Fruit fly (Drosophila melanogaster) whole organism, embryonic: ENCODE measurements around the gene Ir94h.

Experiments used
- Antp ChIP-seq: fragments of 200-800 bp; sonication (Bioruptor generic); optimal IDR thresholded peaks from 3 replicates; lab custom pipeline; 2016; ENCODE audit warnings: missing biosample characterization, missing genetic modification characterization
- Atf3 ChIP-seq: fragments of 200-800 bp; sonication (Bioruptor generic); optimal IDR thresholded peaks from 3 replicates; lab custom pipeline; 2016; ENCODE audit warnings: missing biosample characterization, missing genetic modification characterization
- CG10267 ChIP-seq: fragments of 200-800 bp; sonication (Bioruptor generic); optimal IDR thresholded peaks from 2 replicates; lab custom pipeline; 2018; ENCODE audit warnings: missing biosample characterization, mild to moderate bottlenecking, missing genetic modification characterization, moderate library complexity
- CG10321 ChIP-seq: fragments of 200-800 bp; sonication (Bioruptor generic); IDR thresholded peaks from 2 replicates; pipeline ENCODE4 v1.3.6; 2022; ENCODE audit warnings: missing biosample characterization, missing genetic modification characterization
- CG10543 ChIP-seq: fragments of 200-800 bp; sonication (Bioruptor generic); optimal IDR thresholded peaks from 3 replicates; lab custom pipeline; 2017; ENCODE audit warnings: missing biosample characterization, mild to moderate bottlenecking, missing genetic modification characterization, moderate library complexity
- CG11456 ChIP-seq: fragments of 200-800 bp; sonication (Bioruptor generic); IDR thresholded peaks from 3 replicates; pipeline ENCODE4 v1.3.6; 2022; ENCODE audit warnings: missing biosample characterization, missing genetic modification characterization
- CG12391 ChIP-seq: fragments of 200-800 bp; sonication (Bioruptor generic); optimal IDR thresholded peaks from 3 replicates; lab custom pipeline; 2018; ENCODE audit warnings: missing biosample characterization, mild to moderate bottlenecking, missing genetic modification characterization, moderate library complexity
- CG12659 ChIP-seq: fragments of 200-800 bp; sonication (Bioruptor generic); optimal IDR thresholded peaks from 3 replicates; lab custom pipeline; 2017; ENCODE audit warnings: mild to moderate bottlenecking, missing biosample characterization, missing genetic modification reagents, missing genetic modification characterization
- CG13775 ChIP-seq: fragments of 200-800 bp; sonication (Bioruptor generic); optimal IDR thresholded peaks from 3 replicates; lab custom pipeline; 2017; ENCODE audit warnings: missing biosample characterization, mild to moderate bottlenecking, missing genetic modification characterization
- CG15514 ChIP-seq: fragments of 200-800 bp; sonication (Bioruptor generic); optimal IDR thresholded peaks from 3 replicates; lab custom pipeline; 2017; ENCODE audit warnings: missing biosample characterization, missing genetic modification characterization, mild to moderate bottlenecking, moderate library complexity, missing genetic modification reagents
- CG16813 ChIP-seq: fragments of 200-800 bp; sonication (Bioruptor generic); IDR thresholded peaks from 3 replicates; pipeline ENCODE4 v1.3.6; 2022; ENCODE audit warnings: missing biosample characterization, missing genetic modification characterization; ENCODE audit not compliant: partially characterized antibody
- CG2116 ChIP-seq: fragments of 200-800 bp; sonication (Bioruptor generic); optimal IDR thresholded peaks from 3 replicates; lab custom pipeline; 2018; ENCODE audit warnings: missing biosample characterization, mild to moderate bottlenecking, missing genetic modification characterization
- CG2712 ChIP-seq: fragments of 200-800 bp; optimal IDR thresholded peaks from 3 replicates; lab custom pipeline; 2019; ENCODE audit warnings: missing biosample characterization, mild to moderate bottlenecking, missing genetic modification characterization, moderate library complexity
- CG3163 ChIP-seq: fragments of 200-800 bp; sonication (Bioruptor generic); optimal IDR thresholded peaks from 3 replicates; lab custom pipeline; 2016; ENCODE audit warnings: missing biosample characterization, missing genetic modification characterization
- CG33213 ChIP-seq: fragments of 200-800 bp; sonication (Bioruptor generic); optimal IDR thresholded peaks from 3 replicates; lab custom pipeline; 2016; ENCODE audit warnings: missing biosample characterization, missing genetic modification characterization
- CG33557 ChIP-seq: fragments of 200-800 bp; sonication (Bioruptor generic); optimal IDR thresholded peaks from 2 replicates; lab custom pipeline; 2019; ENCODE audit warnings: missing biosample characterization, mild to moderate bottlenecking, missing genetic modification characterization, moderate library complexity
- CG3847 ChIP-seq: fragments of 200-800 bp; sonication (Bioruptor generic); IDR thresholded peaks from 2 replicates; pipeline ENCODE4 v1.3.6; 2022; ENCODE audit warnings: missing biosample characterization, missing genetic modification characterization
- CG6272 ChIP-seq: fragments of 200-800 bp; sonication (Bioruptor generic); IDR thresholded peaks from 2 replicates; pipeline ENCODE4 v1.3.6; 2022; ENCODE audit warnings: missing biosample characterization, missing genetic modification characterization
- CG6813 ChIP-seq: fragments of 200-800 bp; sonication (Bioruptor generic); optimal IDR thresholded peaks from 2 replicates; lab custom pipeline; 2017; ENCODE audit warnings: missing biosample characterization, missing genetic modification characterization, mild to moderate bottlenecking, moderate library complexity, missing genetic modification reagents
- CrebB ChIP-seq: fragments of 200-800 bp; sonication (Bioruptor generic); optimal IDR thresholded peaks from 3 replicates; lab custom pipeline; 2018; ENCODE audit warnings: missing biosample characterization, mild to moderate bottlenecking, missing genetic modification characterization
- Dek ChIP-seq: fragments of 200-800 bp; sonication (Bioruptor generic); optimal IDR thresholded peaks from 3 replicates; lab custom pipeline; 2019; ENCODE audit warnings: missing biosample characterization, mild to moderate bottlenecking, missing genetic modification characterization, moderate library complexity
- Ets97D ChIP-seq: fragments of 200-800 bp; sonication (Bioruptor generic); optimal IDR thresholded peaks from 3 replicates; lab custom pipeline; 2016; ENCODE audit warnings: missing biosample characterization, missing genetic modification characterization
- Fer1 ChIP-seq: fragments of 200-800 bp; sonication (Bioruptor generic); optimal IDR thresholded peaks from 2 replicates; lab custom pipeline; 2017; ENCODE audit warnings: missing biosample characterization, mild to moderate bottlenecking, missing genetic modification characterization
- Fer2 ChIP-seq: fragments of 200-800 bp; sonication (Bioruptor generic); optimal IDR thresholded peaks from 2 replicates; lab custom pipeline; 2018; ENCODE audit warnings: missing biosample characterization, mild to moderate bottlenecking, missing genetic modification characterization, moderate library complexity
- HHEX ChIP-seq: fragments of 200-800 bp; sonication (Bioruptor generic); optimal IDR thresholded peaks from 3 replicates; lab custom pipeline; 2017; ENCODE audit warnings: missing biosample characterization, mild to moderate bottlenecking, missing genetic modification characterization, missing genetic modification reagents
- HLH3B ChIP-seq: fragments of 200-800 bp; sonication (Bioruptor generic); IDR thresholded peaks from 2 replicates; pipeline ENCODE4 v1.3.6; 2022; ENCODE audit warnings: missing biosample characterization, missing genetic modification characterization
- HLHmδ ChIP-seq: fragments of 200-800 bp; sonication (Bioruptor generic); optimal IDR thresholded peaks from 2 replicates; lab custom pipeline; 2018; ENCODE audit warnings: missing biosample characterization, mild to moderate bottlenecking, missing genetic modification characterization, moderate library complexity
- Hmr ChIP-seq: fragments of 200-800 bp; sonication (Bioruptor generic); optimal IDR thresholded peaks from 3 replicates; lab custom pipeline; 2017; ENCODE audit warnings: mild to moderate bottlenecking, missing biosample characterization, missing genetic modification reagents, missing genetic modification characterization
- Hr51 ChIP-seq, 2 experiments: fragments of 200-800 bp; sonication (Bioruptor generic); optimal IDR thresholded peaks; 2 replicates in 1 of 2; 3 replicates in 1 of 2; lab custom pipeline; 2016 to 2018; ENCODE audit warnings: missing biosample characterization in 2 of 2, missing genetic modification characterization in 2 of 2, mild to moderate bottlenecking in 1 of 2, moderate library complexity in 1 of 2
- Lim3 ChIP-seq: fragments of 200-800 bp; sonication (Bioruptor generic); IDR thresholded peaks from 2 replicates; pipeline ENCODE4 v1.3.6; 2022; ENCODE audit warnings: missing biosample characterization, missing genetic modification characterization
- MTF-1 ChIP-seq: fragments of 200-800 bp; sonication (Bioruptor generic); optimal IDR thresholded peaks from 2 replicates; lab custom pipeline; 2018; ENCODE audit warnings: missing biosample characterization, mild to moderate bottlenecking, missing genetic modification characterization, borderline replicate concordance
- Mad ChIP-seq: fragments of 200-800 bp; sonication (Bioruptor generic); optimal IDR thresholded peaks from 2 replicates; lab custom pipeline; 2016; ENCODE audit warnings: missing biosample characterization, missing genetic modification characterization
- Mes4 ChIP-seq: fragments of 200-800 bp; sonication (Bioruptor generic); optimal IDR thresholded peaks from 2 replicates; lab custom pipeline; 2016; ENCODE audit warnings: missing biosample characterization, missing genetic modification characterization
- Rfx ChIP-seq: fragments of 200-800 bp; sonication (Bioruptor generic); IDR thresholded peaks from 2 replicates; pipeline ENCODE4 v1.3.6; 2022; ENCODE audit warnings: missing biosample characterization, missing genetic modification characterization
- Side ChIP-seq: fragments of 200-800 bp; sonication (Bioruptor generic); optimal IDR thresholded peaks from 2 replicates; lab custom pipeline; 2016; ENCODE audit warnings: missing biosample characterization, missing genetic modification characterization
- al ChIP-seq: fragments of 200-800 bp; sonication (Bioruptor generic); IDR thresholded peaks from 2 replicates; pipeline ENCODE4 v1.3.6; 2022; ENCODE audit warnings: missing biosample characterization, missing genetic modification characterization
- cad ChIP-seq: fragments of >200 bp; optimal IDR thresholded peaks from 2 replicates; lab custom pipeline; 2017; ENCODE audit warnings: missing biosample characterization, missing genetic modification characterization
- ci ChIP-seq: fragments of 200-800 bp; sonication (Bioruptor generic); IDR thresholded peaks from 3 replicates; pipeline ENCODE4 v1.3.6; 2022; ENCODE audit warnings: missing biosample characterization, missing genetic modification characterization
- dpn ChIP-seq, 2 experiments: fragments of 200-800 bp; sonication (Bioruptor generic); optimal IDR thresholded peaks; 3 replicates each; lab custom pipeline; 2016; ENCODE audit warnings: missing biosample characterization in 2 of 2, missing genetic modification characterization in 2 of 2
- ewg ChIP-seq: fragments of 200-800 bp; sonication (Bioruptor generic); optimal IDR thresholded peaks from 3 replicates; lab custom pipeline; 2017; ENCODE audit warnings: mild to moderate bottlenecking, missing biosample characterization, missing genetic modification reagents, missing genetic modification characterization
- fd64A ChIP-seq: fragments of 200-800 bp; sonication (Bioruptor generic); optimal IDR thresholded peaks from 3 replicates; lab custom pipeline; 2018; ENCODE audit warnings: missing biosample characterization, mild to moderate bottlenecking, missing genetic modification characterization
- grn ChIP-seq: fragments of 200-800 bp; sonication (Bioruptor generic); optimal IDR thresholded peaks from 3 replicates; lab custom pipeline; 2017; ENCODE audit warnings: missing biosample characterization, missing genetic modification characterization
- nerfin-1 ChIP-seq: fragments of 200-800 bp; sonication (Bioruptor generic); optimal IDR thresholded peaks from 3 replicates; lab custom pipeline; 2019; ENCODE audit warnings: missing biosample characterization, mild to moderate bottlenecking, missing genetic modification characterization, moderate library complexity
- pzg ChIP-seq: fragments of 200-800 bp; sonication (Bioruptor generic); optimal IDR thresholded peaks from 3 replicates; lab custom pipeline; 2018; ENCODE audit warnings: missing biosample characterization, mild to moderate bottlenecking, missing genetic modification characterization, moderate library complexity
- run ChIP-seq: fragments of 200-800 bp; sonication (Bioruptor generic); optimal IDR thresholded peaks from 3 replicates; lab custom pipeline; 2018; ENCODE audit warnings: missing biosample characterization, mild to moderate bottlenecking, missing genetic modification characterization
- slbo ChIP-seq: fragments of 200-800 bp; sonication (Bioruptor generic); IDR thresholded peaks from 2 replicates; pipeline ENCODE4 v1.3.6; 2022; ENCODE audit warnings: missing biosample characterization, missing genetic modification characterization
- sr ChIP-seq: fragments of 200-800 bp; sonication (Bioruptor generic); IDR thresholded peaks from 3 replicates; pipeline ENCODE4 v1.3.6; 2022; ENCODE audit warnings: missing biosample characterization, missing genetic modification characterization
- tgo ChIP-seq: fragments of 200-800 bp; sonication (Bioruptor generic); IDR thresholded peaks from 3 replicates; pipeline ENCODE4 v1.3.6; 2022; ENCODE audit warnings: missing biosample characterization, missing genetic modification characterization
- trh ChIP-seq: fragments of 200-800 bp; sonication (Bioruptor generic); optimal IDR thresholded peaks from 2 replicates; lab custom pipeline; 2016; ENCODE audit warnings: missing biosample characterization, missing genetic modification characterization
- twi ChIP-seq: fragments of 200-800 bp; optimal IDR thresholded peaks from 2 replicates; lab custom pipeline; 2019; ENCODE audit warnings: missing biosample characterization, mild to moderate bottlenecking, missing genetic modification characterization, moderate library complexity
- wek ChIP-seq: fragments of 200-800 bp; sonication (Bioruptor generic); optimal IDR thresholded peaks from 3 replicates; lab custom pipeline; 2018; ENCODE audit warnings: missing biosample characterization, mild to moderate bottlenecking, missing genetic modification characterization, moderate library complexity

The Ir94h gene

DNA sequence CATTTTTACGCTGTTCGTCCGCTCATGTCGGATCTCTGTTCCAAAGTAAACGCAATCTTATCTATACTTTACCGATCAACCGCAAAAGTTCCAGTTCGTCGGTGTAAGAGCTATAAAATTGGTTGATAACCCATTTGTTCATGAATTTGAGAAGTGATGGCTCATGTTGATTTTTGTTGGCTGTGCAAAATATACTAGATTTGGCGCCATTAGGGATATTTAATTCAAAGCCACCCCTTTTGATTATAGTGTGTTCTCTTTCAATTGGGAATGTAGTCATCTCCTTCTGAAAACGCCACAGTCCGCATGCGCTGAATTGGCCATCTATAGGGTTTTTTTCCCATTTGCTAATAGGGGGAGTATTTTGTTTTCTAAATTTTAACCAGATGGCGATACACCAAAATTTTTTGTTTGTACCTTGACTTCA is 51.4 kb downstream of the Ir94h start, which contains the start of gene Ugt303B2 (continued):
- TF ChIP-seq CG10321 = peak; percentile 89
- no peak for TF ChIP-seq CG3847 (GFP tag; lab: Robert Waterston, UW)
- no peak; the same call in 1 of the 2 replicates for TF ChIP-seq slbo (GFP tag; lab: Robert Waterston, UW)
- no peak for TF ChIP-seq CG6272
- no peak for TF ChIP-seq al (GFP tag; lab: Robert Waterston, UW)
- TF ChIP-seq Ets97D (GFP tag; lab: Kevin White, UChicago) = no peak
- TF ChIP-seq CG13775 (GFP tag; lab: Kevin White, UChicago) = no peak
- no peak for TF ChIP-seq nerfin-1 (tag; lab: Kevin White, UChicago)
- no peak for TF ChIP-seq Fer2 (tag; lab: Kevin White, UChicago)
- TF ChIP-seq run = peak; percentile 34
- TF ChIP-seq CG15514 (GFP tag; lab: Kevin White, UChicago) = peak; percentile 97
- TF ChIP-seq HLHmδ = no peak
- no peak for TF ChIP-seq Atf3 (GFP tag; lab: Kevin White, UChicago)
- no peak for TF ChIP-seq CG6813 (GFP tag; lab: Kevin White, UChicago)
- TF ChIP-seq CG12659 = no peak
- TF ChIP-seq Fer1 = no peak
- no peak for TF ChIP-seq CG3163 (GFP tag; lab: Kevin White, UChicago)
- no peak for TF ChIP-seq CG16813 (GFP tag; lab: Robert Waterston, UW)
- no peak for TF ChIP-seq CG10267 (tag; lab: Kevin White, UChicago)
- peak; percentile 40; the same call in 1 of the 3 replicates for TF ChIP-seq CG11456 (GFP tag; lab: Robert Waterston, UW)
- TF ChIP-seq Mad (GFP tag; lab: Kevin White, UChicago) = no peak
- TF ChIP-seq CG10543 = peak; percentile 33
- TF ChIP-seq CG33213 (GFP tag; lab: Kevin White, UChicago) = no peak
- no peak for TF ChIP-seq CG2712 (tag; lab: Kevin White, UChicago)
- 0 out of 3 replicates have a peak, but pooled peaks have one; percentile 21 for TF ChIP-seq ci (GFP tag; lab: Robert Waterston, UW)
- no peak for TF ChIP-seq tgo (GFP tag; lab: Robert Waterston, UW)
- TF ChIP-seq CG33557 (GFP tag; lab: Kevin White, UChicago) = no peak
- peak; percentile 100 for TF ChIP-seq ewg (GFP tag; lab: Kevin White, UChicago)
- peak; percentile 27 for TF ChIP-seq pzg (GFP tag; lab: Kevin White, UChicago)
- TF ChIP-seq Hr51 (GFP tag; optimal IDR thresholded peaks at IDR 0.05; lab: Kevin White, UChicago) = peak in 1 of 2 experiments; percentile 14
- TF ChIP-seq CrebB = no peak
- TF ChIP-seq CG2116 (GFP tag; lab: Kevin White, UChicago) = peak; percentile 4
- TF ChIP-seq Rfx (GFP tag; lab: Robert Waterston, UW) = no peak
- TF ChIP-seq grn (GFP tag; lab: Kevin White, UChicago) = peak; percentile 71
- peak; percentile 9 for TF ChIP-seq Side (GFP tag; lab: Kevin White, UChicago)
- TF ChIP-seq Hmr (GFP tag; lab: Kevin White, UChicago) = peak; percentile 17
- TF ChIP-seq Mes4 (GFP tag; lab: Kevin White, UChicago) = no peak
- no peak for TF ChIP-seq cad (GFP tag; lab: Kevin White, UChicago)
- TF ChIP-seq trh = no peak
- TF ChIP-seq Dek (tag; lab: Kevin White, UChicago) = no peak
- TF ChIP-seq CG12391 (tag; lab: Kevin White, UChicago) = no peak
- peak; percentile 95 for TF ChIP-seq wek (GFP tag; lab: Kevin White, UChicago)
- TF ChIP-seq HHEX = no peak
- no peak for TF ChIP-seq HLH3B (GFP tag; lab: Robert Waterston, UW)
- TF ChIP-seq twi = no peak
- no peak for TF ChIP-seq MTF-1 (GFP tag; lab: Kevin White, UChicago)
- no peak for TF ChIP-seq Lim3 (GFP tag; lab: Robert Waterston, UW)
- no peak for TF ChIP-seq dpn (GFP tag; optimal IDR thresholded peaks at IDR 0.05; lab: Kevin White, UChicago)
- TF ChIP-seq Antp = no peak
- TF ChIP-seq fd64A (GFP tag; lab: Kevin White, UChicago) = no peak
- TF ChIP-seq sr (GFP tag; lab: Robert Waterston, UW) = no peak
